Fruit fly (Drosophila melanogaster) whole organism, wandering third instar larva: ENCODE data around the gene ball.

ENCODE experiments used
- Abd-B ChIP-seq: fragments of >200 bp; optimal IDR thresholded peaks from 2 replicates; lab custom pipeline; 2017; ENCODE audit warnings: missing biosample characterization, missing genetic modification characterization
- CG32264 ChIP-seq: fragments of 200-800 bp; sonication (Bioruptor generic); optimal IDR thresholded peaks from 2 replicates; lab custom pipeline; 2016; ENCODE audit warnings: missing biosample characterization, missing genetic modification characterization
- CG9705 ChIP-seq: fragments of 200-800 bp; sonication (Bioruptor generic); optimal IDR thresholded peaks from 2 replicates; lab custom pipeline; 2018; ENCODE audit warnings: missing biosample characterization, mild to moderate bottlenecking, missing genetic modification characterization
- CrebA ChIP-seq: fragments of 200-800 bp; sonication (Bioruptor generic); optimal IDR thresholded peaks from 2 replicates; lab custom pipeline; 2016; ENCODE audit warnings: missing biosample characterization, mild to moderate bottlenecking, missing genetic modification characterization, borderline replicate concordance
- Dfd ChIP-seq: fragments of >200 bp; optimal IDR thresholded peaks from 2 replicates; lab custom pipeline; 2017; ENCODE audit warnings: missing biosample characterization, missing genetic modification characterization
- Dif ChIP-seq: fragments of 200-275, 200-300 bp; sonication (Bioruptor generic); optimal IDR thresholded peaks from 2 replicates; lab custom pipeline; 2018; ENCODE audit warnings: missing biosample characterization, missing genetic modification characterization; ENCODE audit not compliant: partially characterized antibody
- GATAd ChIP-seq: sonication (Bioruptor generic); optimal IDR thresholded peaks from 2 replicates; lab custom pipeline; 2016; ENCODE audit warnings: missing biosample characterization, missing genetic modification characterization
- HLH106 ChIP-seq: fragments of 200-800 bp; optimal IDR thresholded peaks from 3 replicates; lab custom pipeline; 2019; ENCODE audit warnings: missing biosample characterization, mild to moderate bottlenecking, missing genetic modification characterization, moderate library complexity
- Hnf4 ChIP-seq: fragments of 200-800 bp; sonication (Bioruptor generic); optimal IDR thresholded peaks from 2 replicates; lab custom pipeline; 2016; ENCODE audit warnings: missing biosample characterization, mild to moderate bottlenecking, missing genetic modification characterization
- Hr78 ChIP-seq: fragments of >200 bp; optimal IDR thresholded peaks from 2 replicates; lab custom pipeline; 2017; ENCODE audit warnings: missing biosample characterization, missing genetic modification characterization
- Hr83 ChIP-seq: fragments of 200-300 bp; sonication (Bioruptor generic); optimal IDR thresholded peaks from 2 replicates; lab custom pipeline; 2016; ENCODE audit warnings: missing biosample characterization, mild to moderate bottlenecking, missing genetic modification characterization, moderate library complexity; ENCODE audit not compliant: poor library complexity, severe bottlenecking
- Myc ChIP-seq: fragments of >200 bp; optimal IDR thresholded peaks from 2 replicates; lab custom pipeline; 2017
- N ChIP-seq: fragments of >200 bp; optimal IDR thresholded peaks from 2 replicates; lab custom pipeline; 2018; ENCODE audit warnings: missing biosample characterization, missing external identifiers, missing genetic modification characterization
- OdsH ChIP-seq: fragments of 200-800 bp; sonication (Bioruptor generic); optimal IDR thresholded peaks from 2 replicates; lab custom pipeline; 2016; ENCODE audit warnings: missing biosample characterization, mild to moderate bottlenecking, missing genetic modification characterization
- Rel ChIP-seq, 2 experiments: fragments of 200-800 bp; sonication (Bioruptor generic) in 1 of 2; optimal IDR thresholded peaks; 2 replicates in 1 of 2; 3 replicates in 1 of 2; lab custom pipeline; 2016 to 2019; ENCODE audit warnings: mild to moderate bottlenecking in 2 of 2, missing biosample characterization in 2 of 2, missing genetic modification characterization in 2 of 2, moderate library complexity in 1 of 2
- Sp1 ChIP-seq: fragments of 200-800 bp; sonication (Bioruptor generic); optimal IDR thresholded peaks from 3 replicates; lab custom pipeline; 2019; ENCODE audit warnings: missing biosample characterization, mild to moderate bottlenecking, missing genetic modification characterization, moderate library complexity
- brk ChIP-seq: fragments of 200-800 bp; sonication (Bioruptor generic); optimal IDR thresholded peaks from 2 replicates; lab custom pipeline; 2016; ENCODE audit warnings: missing biosample characterization, mild to moderate bottlenecking, missing genetic modification characterization
- dl ChIP-seq, 2 experiments: fragments of 175-275, 200-275 bp in 1 of 2; fragments of 200-275 bp in 1 of 2; sonication (Bioruptor generic); optimal IDR thresholded peaks; lab custom pipeline; 2018; ENCODE audit warnings: mild to moderate bottlenecking in 2 of 2, missing biosample characterization in 2 of 2, missing genetic modification characterization in 2 of 2, moderate library complexity in 2 of 2; ENCODE audit not compliant: partially characterized antibody in 2 of 2, insufficient read depth in 1 of 2
- dmrt93B ChIP-seq: fragments of 200-800 bp; sonication (Bioruptor generic); optimal IDR thresholded peaks from 2 replicates; lab custom pipeline; 2018; ENCODE audit warnings: missing biosample characterization, mild to moderate bottlenecking, missing genetic modification characterization
- ey ChIP-seq: fragments of 200-800 bp; sonication (Bioruptor generic); optimal IDR thresholded peaks from 2 replicates; lab custom pipeline; 2016; ENCODE audit warnings: missing biosample characterization, missing genetic modification characterization
- fru ChIP-seq: fragments of 200-800 bp; sonication (Bioruptor generic); optimal IDR thresholded peaks from 3 replicates; lab custom pipeline; 2016; ENCODE audit warnings: missing biosample characterization, mild to moderate bottlenecking, missing genetic modification characterization
- h ChIP-seq: fragments of 200-800 bp; sonication (Bioruptor generic); optimal IDR thresholded peaks from 3 replicates; lab custom pipeline; 2016; ENCODE audit warnings: missing biosample characterization, mild to moderate bottlenecking, missing genetic modification characterization
- jim ChIP-seq: fragments of 175-275, 200-325 bp; sonication (Bioruptor generic); optimal IDR thresholded peaks from 2 replicates; lab custom pipeline; 2016; ENCODE audit warnings: missing biosample characterization, mild to moderate bottlenecking, missing genetic modification characterization
- lola ChIP-seq: fragments of >200 bp; optimal IDR thresholded peaks from 2 replicates; lab custom pipeline; 2017; ENCODE audit warnings: missing biosample characterization, missing genetic modification characterization
- pan ChIP-seq: fragments of >200 bp; optimal IDR thresholded peaks from 2 replicates; lab custom pipeline; 2017
- rgr ChIP-seq: fragments of 200-800 bp; sonication (Bioruptor generic); optimal IDR thresholded peaks from 3 replicates; lab custom pipeline; 2016; ENCODE audit warnings: missing biosample characterization, mild to moderate bottlenecking, missing genetic modification characterization
- sage ChIP-seq: fragments of 200-800 bp; sonication (Bioruptor generic); optimal IDR thresholded peaks from 2 replicates; lab custom pipeline; 2016; ENCODE audit warnings: missing biosample characterization, mild to moderate bottlenecking, missing genetic modification characterization
- sv ChIP-seq: fragments of 200-800 bp; sonication (Bioruptor generic); optimal IDR thresholded peaks from 3 replicates; lab custom pipeline; 2016; ENCODE audit warnings: missing biosample characterization, missing genetic modification characterization
- tai ChIP-seq: sonication (Bioruptor generic); optimal IDR thresholded peaks from 2 replicates; lab custom pipeline; 2016; ENCODE audit warnings: missing biosample characterization, missing genetic modification characterization
- woc ChIP-seq: sonication (Bioruptor generic); optimal IDR thresholded peaks from 2 replicates; lab custom pipeline; 2016; ENCODE audit warnings: missing biosample characterization, mild to moderate bottlenecking, missing genetic modification characterization

ball gene

dm6 chr3R:26871852-26872251 lies 5.2 kb upstream of the ball start, which contains the start of gene SPARC:
Gene SPARC (minus strand): TSS chr3R:26871995.
- TF ChIP-seq Hr83 (no peak), HLH106 (tag; lab: Kevin White, UChicago) (no peak), lola (GFP tag; lab: Kevin White, UChicago) (no peak), Hr78 (GFP tag; lab: Kevin White, UChicago) (no peak), brk (GFP tag; lab: Kevin White, UChicago) (no peak), tai (GFP tag; lab: Kevin White, UChicago) (no peak), jim (GFP tag; lab: Kevin White, UChicago) (no peak), Dif (GFP tag; lab: Kevin White, UChicago) (no peak), sv (GFP tag; lab: Kevin White, UChicago) (no peak)

dm6 chr3R:26871061-26871460 lies 4.5 kb upstream of the ball start:
- TF ChIP-seq HLH106 (tag; lab: Kevin White, UChicago) (no peak), dmrt93B (GFP tag; lab: Kevin White, UChicago) (no peak), woc (GFP tag; lab: Kevin White, UChicago) (no peak), jim (GFP tag; lab: Kevin White, UChicago) (no peak), h (GFP tag; lab: Kevin White, UChicago) (no peak), Myc (lab: Kevin White, UChicago) (no peak), OdsH (GFP tag; lab: Kevin White, UChicago) (no peak), sv (GFP tag; lab: Kevin White, UChicago) (no peak), Dfd (GFP tag; lab: Kevin White, UChicago) (no peak)

DNA sequence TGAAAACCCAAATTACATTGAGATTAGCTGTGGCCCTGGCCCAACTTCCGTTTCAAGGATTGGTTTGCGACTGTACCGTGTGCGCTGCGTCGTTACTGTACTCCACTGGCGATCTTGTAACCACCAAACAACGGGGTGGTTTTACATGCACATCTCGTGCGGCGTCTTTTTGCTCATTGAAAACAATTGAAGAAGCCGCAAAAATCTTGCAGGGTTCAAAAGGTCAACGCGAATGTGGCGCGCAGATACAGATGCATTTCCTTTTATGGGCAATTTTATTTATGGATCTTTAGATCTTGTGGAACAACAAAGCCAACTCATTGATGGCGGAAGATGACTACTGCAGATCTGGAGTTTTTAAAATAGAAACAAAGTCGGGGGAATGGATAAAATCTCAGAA lies 3.9 kb upstream of the ball start:
- TF ChIP-seq Abd-B (GFP tag; lab: Kevin White, UChicago) (no peak), pan (lab: Kevin White, UChicago) (no peak), h (GFP tag; lab: Kevin White, UChicago) (no peak), GATAd (no peak), Dif (GFP tag; lab: Kevin White, UChicago) (no peak), Hr78 (GFP tag; lab: Kevin White, UChicago) (no peak)

dm6 chr3R:26869431-26869830 lies 2.8 kb upstream of the ball start:
- TF ChIP-seq Hr83 = no peak
- TF ChIP-seq Sp1 (GFP tag; lab: Kevin White, UChicago) = no peak
- no peak for TF ChIP-seq Abd-B (GFP tag; lab: Kevin White, UChicago)
- no peak for TF ChIP-seq woc (GFP tag; lab: Kevin White, UChicago)
- no peak for TF ChIP-seq CrebA
- no peak for TF ChIP-seq N (GFP tag; lab: Kevin White, UChicago)
- TF ChIP-seq HLH106 (tag; lab: Kevin White, UChicago) = no peak
- TF ChIP-seq dmrt93B (GFP tag; lab: Kevin White, UChicago) = no peak
- TF ChIP-seq Hr78 (GFP tag; lab: Kevin White, UChicago) = no peak
- TF ChIP-seq sv (GFP tag; lab: Kevin White, UChicago) = no peak

DNA sequence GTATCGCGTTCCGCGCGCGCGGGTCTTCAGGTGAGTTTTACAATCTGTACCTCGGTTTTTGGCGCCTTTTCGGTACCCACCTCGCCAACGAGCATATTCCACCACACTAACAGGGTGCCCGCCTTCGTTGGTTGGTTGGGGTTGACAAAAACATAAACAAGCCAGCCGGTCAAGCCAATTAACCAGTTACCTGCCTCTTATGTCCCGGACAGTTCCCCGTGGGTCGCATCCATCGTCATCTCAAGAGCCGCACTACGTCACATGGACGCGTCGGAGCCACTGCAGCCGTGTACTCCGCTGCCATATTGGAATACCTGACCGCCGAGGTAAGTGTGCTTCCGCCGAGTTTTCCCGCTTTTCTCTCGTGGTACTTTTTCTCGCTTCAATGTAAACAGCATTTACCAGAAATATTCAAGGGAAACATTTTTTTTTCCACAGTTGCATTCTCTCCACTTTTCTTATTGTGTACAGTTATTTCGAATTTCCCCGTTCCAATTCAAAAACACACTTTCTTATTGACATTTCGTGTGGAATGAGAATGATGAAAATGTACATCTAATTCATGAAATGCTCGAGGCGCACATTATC lies 944 bp upstream of the ball start:
- TF ChIP-seq HLH106 (tag; lab: Kevin White, UChicago) (no peak), Rel (GFP tag; optimal IDR thresholded peaks at IDR 0.05; lab: Kevin White, UChicago) (no peak), Rel (tag; optimal IDR thresholded peaks at IDR 0.05; lab: Kevin White, UChicago) (no peak), CG32264 (GFP tag; lab: Kevin White, UChicago) (no peak), Hnf4 (GFP tag; lab: Kevin White, UChicago) (no peak), ey (no peak), sage (GFP tag; lab: Kevin White, UChicago) (no peak), Hr83 (no peak)

DNA sequence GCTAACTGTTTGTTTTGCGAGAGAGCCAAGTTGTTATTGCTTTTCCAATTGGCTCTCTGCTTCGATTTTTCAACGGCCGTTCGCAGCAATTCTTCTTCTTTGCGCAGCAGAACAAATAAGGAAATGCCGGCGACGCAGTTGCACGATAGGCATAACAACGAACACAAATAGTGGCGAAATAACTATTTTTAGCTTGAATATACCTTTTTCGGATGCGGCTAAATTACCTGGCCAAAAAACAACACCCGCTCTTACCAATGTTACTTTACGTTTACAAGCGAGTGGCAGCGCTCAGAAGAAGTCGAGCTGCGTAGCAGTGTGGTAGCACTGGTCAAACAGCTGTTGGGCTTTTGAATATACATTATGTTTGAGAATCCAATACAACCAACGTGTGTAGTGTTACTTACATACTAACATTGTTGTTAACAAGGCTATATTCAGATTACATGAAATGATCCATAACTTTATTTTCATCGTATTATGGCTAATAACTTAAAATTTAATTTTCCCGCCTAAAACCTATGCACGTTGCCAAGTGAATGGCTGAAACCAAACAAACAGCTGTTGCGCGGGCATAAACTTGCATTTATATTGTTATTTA lies 3.7 kb downstream of the ball start, which contains the start of the genes Lerp and IntS12:
Lerp (minus strand) TSS at position 283 of the 601 bp plus-strand sequence.
IntS12 (plus strand) TSS at position 529 of the 601 bp plus-strand sequence.
- TF ChIP-seq Abd-B (GFP tag; lab: Kevin White, UChicago) = no peak
- TF ChIP-seq CG32264 (GFP tag; lab: Kevin White, UChicago) = no peak
- no peak for TF ChIP-seq CG9705 (GFP tag; lab: Kevin White, UChicago)
- TF ChIP-seq dl (GFP tag; optimal IDR thresholded peaks at IDR 0.05; lab: Kevin White, UChicago; ENCODE audit: insufficient read depth in 1 of 2, partially characterized antibody in 2 of 2) = no peak
- TF ChIP-seq ey = no peak
- TF ChIP-seq Myc (lab: Kevin White, UChicago) = peak; percentile 18
- TF ChIP-seq rgr (GFP tag; lab: Kevin White, UChicago) = no peak
- peak; percentile 90 for TF ChIP-seq fru (GFP tag; lab: Kevin White, UChicago)
